Worm (Caenorhabditis elegans) whole organism, L1 larva: Measurements from ENCODE around the gene pdhk-2.
A peak's percentile ranks its signal among the peaks of the same experiment; 100 is the strongest.

Experiments used
- C04F5.9 ChIP-seq: sonication (generic microtip); optimal IDR thresholded peaks from 2 replicates; lab custom pipeline; 2016; ENCODE audit warnings: missing genetic modification characterization, missing compliant biosample characterization
- F16B12.6 ChIP-seq: fragments of 150-350 bp; optimal IDR thresholded peaks from 2 replicates; lab custom pipeline; 2014; ENCODE audit warnings: missing biosample characterization, missing genetic modification characterization
- Y116A8C.19 ChIP-seq: sonication (generic microtip); optimal IDR thresholded peaks from 2 replicates; lab custom pipeline; 2016; ENCODE audit warnings: missing compliant biosample characterization, missing genetic modification characterization, borderline replicate concordance
- aly-2 ChIP-seq: fragments of 150-350 bp; optimal IDR thresholded peaks from 2 replicates; lab custom pipeline; 2014; ENCODE audit warnings: missing biosample characterization, missing genetic modification characterization
- ama-1 ChIP-seq: fragments of 150-350 bp; optimal IDR thresholded peaks from 2 replicates; lab custom pipeline; 2014
- blmp-1 ChIP-seq: fragments of 150-350 bp; optimal IDR thresholded peaks from 2 replicates; lab custom pipeline; 2014; ENCODE audit warnings: missing biosample characterization, missing genetic modification characterization
- ceh-8 ChIP-seq: fragments of 200-800 bp; sonication (Bioruptor generic); optimal IDR thresholded peaks from 2 replicates; lab custom pipeline; 2018; ENCODE audit warnings: mild to moderate bottlenecking, missing genetic modification characterization, moderate library complexity, missing compliant biosample characterization
- ceh-82 ChIP-seq, 3 experiments: fragments of 150-350 bp in 1 of 3; sonication (generic microtip) in 2 of 3; optimal IDR thresholded peaks; 2 replicates each; lab custom pipeline; 2014 to 2017; ENCODE audit warnings: missing biosample characterization in 3 of 3, missing genetic modification characterization in 3 of 3
- ceh-88 ChIP-seq: fragments of 200-800 bp; sonication (Bioruptor generic); IDR thresholded peaks from 2 replicates; pipeline ENCODE4 v1.3.6; 2022; ENCODE audit warnings: missing genetic modification characterization, missing compliant biosample characterization
- ces-1 ChIP-seq: fragments of 150-350 bp; optimal IDR thresholded peaks from 2 replicates; lab custom pipeline; 2014; ENCODE audit warnings: missing biosample characterization, missing genetic modification reagents, missing genetic modification characterization
- dpl-1 ChIP-seq, 3 experiments: fragments of 150-350 bp in 2 of 3; sonication (generic microtip) in 1 of 3; optimal IDR thresholded peaks; 2 replicates each; lab custom pipeline; 2014 to 2017; ENCODE audit warnings: missing biosample characterization in 3 of 3, missing genetic modification characterization in 3 of 3, missing genetic modification reagents in 3 of 3
- egl-13 ChIP-seq: sonication (generic microtip); optimal IDR thresholded peaks from 2 replicates; lab custom pipeline; 2016; ENCODE audit warnings: missing genotype, missing genetic modification reagents, missing genetic modification characterization, missing compliant biosample characterization
- egl-27 ChIP-seq, 2 experiments: fragments of 150-350 bp in 1 of 2; sonication (generic microtip); optimal IDR thresholded peaks; 3 replicates each; lab custom pipeline; 2017 to 2018; ENCODE audit warnings: missing biosample characterization in 2 of 2, missing genetic modification characterization in 2 of 2, missing genetic modification reagents in 2 of 2
- elt-2 ChIP-seq: sonication (generic microtip); optimal IDR thresholded peaks from 2 replicates; lab custom pipeline; 2016; ENCODE audit warnings: missing genetic modification characterization, mild to moderate bottlenecking, inconsistent platforms, missing compliant biosample characterization, missing genetic modification reagents
- fkh-4 ChIP-seq: sonication (generic microtip); optimal IDR thresholded peaks from 2 replicates; lab custom pipeline; 2016; ENCODE audit warnings: missing compliant biosample characterization, missing genetic modification characterization, borderline replicate concordance
- fos-1 ChIP-seq: fragments of 150-350 bp; optimal IDR thresholded peaks from 2 replicates; lab custom pipeline; 2014; ENCODE audit warnings: missing biosample characterization, missing genetic modification characterization
- grh-1 ChIP-seq: fragments of 200-800 bp; sonication (Bioruptor generic); IDR thresholded peaks from 2 replicates; pipeline ENCODE4 v1.3.6; 2022; ENCODE audit warnings: missing genetic modification reagents, missing genetic modification characterization, missing compliant biosample characterization
- hpl-2 ChIP-seq: fragments of 150-350 bp; optimal IDR thresholded peaks from 2 replicates; lab custom pipeline; 2014; ENCODE audit warnings: missing biosample characterization, missing genetic modification reagents, missing genetic modification characterization
- irx-1 ChIP-seq: sonication (generic microtip); optimal IDR thresholded peaks from 2 replicates; lab custom pipeline; 2016; ENCODE audit warnings: missing genetic modification characterization, missing compliant biosample characterization
- isw-1 ChIP-seq: fragments of 200-800 bp; sonication (Bioruptor generic); IDR thresholded peaks from 2 replicates; pipeline ENCODE4 v1.3.6; 2022; ENCODE audit warnings: missing genetic modification characterization, missing compliant biosample characterization
- jun-1 ChIP-seq: fragments of 150-350 bp; optimal IDR thresholded peaks from 2 replicates; lab custom pipeline; 2014; ENCODE audit warnings: missing biosample characterization, missing genetic modification reagents, missing genetic modification characterization
- lin-13 ChIP-seq: fragments of 150-350 bp; optimal IDR thresholded peaks from 2 replicates; lab custom pipeline; 2014; ENCODE audit warnings: missing biosample characterization, missing genetic modification reagents, missing genetic modification characterization
- lin-14 ChIP-seq: fragments of 200-800 bp; sonication (Bioruptor generic); optimal IDR thresholded peaks from 2 replicates; lab custom pipeline; 2018; ENCODE audit warnings: mild to moderate bottlenecking, missing genetic modification characterization, moderate library complexity, missing compliant biosample characterization
- lin-15B ChIP-seq: fragments of 150-350 bp; sonication (generic microtip); optimal IDR thresholded peaks from 3 replicates; lab custom pipeline; 2014; ENCODE audit warnings: missing biosample characterization, missing genetic modification characterization
- lin-35 ChIP-seq, 2 experiments: fragments of 150-350 bp; optimal IDR thresholded peaks; 2 replicates each; lab custom pipeline; 2014; ENCODE audit warnings: missing biosample characterization in 2 of 2, missing genetic modification characterization in 2 of 2, missing genetic modification reagents in 2 of 2
- lir-3 ChIP-seq: sonication (generic microtip); optimal IDR thresholded peaks from 2 replicates; lab custom pipeline; 2016; ENCODE audit warnings: mild to moderate bottlenecking, missing genetic modification characterization, moderate library complexity, missing compliant biosample characterization; ENCODE audit not compliant: poor library complexity
- lsy-2 ChIP-seq, 2 experiments: fragments of 150-350 bp; optimal IDR thresholded peaks; 2 replicates each; lab custom pipeline; 2014; ENCODE audit warnings: missing biosample characterization in 2 of 2, missing genetic modification characterization in 2 of 2
- mab-9 ChIP-seq: fragments of 200-800 bp; sonication (Bioruptor generic); IDR thresholded peaks from 2 replicates; pipeline ENCODE4 v1.3.6; 2022; ENCODE audit warnings: missing genetic modification reagents, missing genetic modification characterization, missing compliant biosample characterization
- mdl-1 ChIP-seq, 2 experiments: fragments of 150-350 bp; optimal IDR thresholded peaks; 2 replicates each; lab custom pipeline; 2014 to 2017; ENCODE audit warnings: missing biosample characterization in 2 of 2, missing genetic modification characterization in 2 of 2, inconsistent platforms in 1 of 2
- mef-2 ChIP-seq: fragments of 150-350 bp; optimal IDR thresholded peaks from 2 replicates; lab custom pipeline; 2014; ENCODE audit warnings: missing biosample characterization, missing genetic modification characterization
- nhr-20 ChIP-seq: sonication (generic microtip); optimal IDR thresholded peaks from 2 replicates; lab custom pipeline; 2016; ENCODE audit warnings: mild to moderate bottlenecking, missing genetic modification characterization, missing compliant biosample characterization
- nhr-28 ChIP-seq: fragments of 150-350 bp; optimal IDR thresholded peaks from 2 replicates; lab custom pipeline; 2014; ENCODE audit warnings: missing biosample characterization, missing genetic modification characterization
- nhr-71 ChIP-seq: sonication (generic microtip); optimal IDR thresholded peaks from 2 replicates; lab custom pipeline; 2016; ENCODE audit warnings: mild to moderate bottlenecking, missing genetic modification characterization, moderate library complexity, missing compliant biosample characterization
- nhr-77 ChIP-seq: fragments of 150-350 bp; optimal IDR thresholded peaks from 2 replicates; lab custom pipeline; 2014; ENCODE audit warnings: missing biosample characterization, missing genetic modification characterization
- nhr-90 ChIP-seq: sonication (generic microtip); optimal IDR thresholded peaks from 2 replicates; lab custom pipeline; 2016; ENCODE audit warnings: mild to moderate bottlenecking, missing genetic modification characterization, missing compliant biosample characterization; ENCODE audit not compliant: poor library complexity
- pag-3 ChIP-seq: sonication (generic microtip); optimal IDR thresholded peaks from 2 replicates; lab custom pipeline; 2017; ENCODE audit warnings: missing genetic modification characterization, mild to moderate bottlenecking, missing compliant biosample characterization, antibody characterized with exemption, borderline replicate concordance; ENCODE audit not compliant: insufficient read depth
- rnt-1 ChIP-seq: sonication (generic microtip); optimal IDR thresholded peaks from 2 replicates; lab custom pipeline; 2016; ENCODE audit warnings: mild to moderate bottlenecking, missing genetic modification characterization, moderate library complexity, missing compliant biosample characterization
- skn-1 ChIP-seq: fragments of 150-350 bp; optimal IDR thresholded peaks from 2 replicates; lab custom pipeline; 2014; ENCODE audit warnings: missing biosample characterization, missing genetic modification characterization
- snpc-4 ChIP-seq: fragments of 150-350 bp; optimal IDR thresholded peaks from 2 replicates; lab custom pipeline; 2014; ENCODE audit warnings: missing biosample characterization, missing genetic modification characterization
- snu-23 ChIP-seq: sonication (generic microtip); optimal IDR thresholded peaks from 2 replicates; lab custom pipeline; 2016; ENCODE audit warnings: missing genetic modification characterization, missing compliant biosample characterization
- sup-37 ChIP-seq: fragments of 200-800 bp; sonication (Bioruptor generic); optimal IDR thresholded peaks from 2 replicates; lab custom pipeline; 2018; ENCODE audit warnings: mild to moderate bottlenecking, missing genetic modification characterization, missing compliant biosample characterization
- swsn-7 ChIP-seq: sonication (generic microtip); optimal IDR thresholded peaks from 2 replicates; lab custom pipeline; 2016; ENCODE audit warnings: missing genetic modification characterization, missing compliant biosample characterization
- tbx-2 ChIP-seq: sonication (generic microtip); optimal IDR thresholded peaks from 2 replicates; lab custom pipeline; 2016; ENCODE audit warnings: missing genetic modification characterization, missing compliant biosample characterization
- tlp-1 ChIP-seq: fragments of 150-350 bp; optimal IDR thresholded peaks from 2 replicates; lab custom pipeline; 2014; ENCODE audit warnings: missing biosample characterization, missing genetic modification characterization
- unc-130 ChIP-seq: fragments of 150-350 bp; optimal IDR thresholded peaks from 2 replicates; lab custom pipeline; 2017; ENCODE audit warnings: missing biosample characterization, missing genetic modification characterization, inconsistent platforms
- unc-62 ChIP-seq: fragments of 150-350 bp; optimal IDR thresholded peaks from 2 replicates; lab custom pipeline; 2014; ENCODE audit warnings: missing biosample characterization, missing genetic modification reagents, missing genetic modification characterization
- unc-86 ChIP-seq: sonication (generic microtip); optimal IDR thresholded peaks from 2 replicates; lab custom pipeline; 2016; ENCODE audit warnings: missing genetic modification characterization, missing compliant biosample characterization
- vab-15 ChIP-seq: sonication (generic microtip); optimal IDR thresholded peaks from 2 replicates; lab custom pipeline; 2017; ENCODE audit warnings: missing genotype, mild to moderate bottlenecking, missing genetic modification characterization, missing compliant biosample characterization
- zag-1 ChIP-seq: fragments of 150-350 bp; optimal IDR thresholded peaks from 2 replicates; lab custom pipeline; 2014; ENCODE audit warnings: missing biosample characterization, missing genetic modification characterization
- zip-4 ChIP-seq: fragments of 200-800 bp; sonication (Bioruptor generic); optimal IDR thresholded peaks from 2 replicates; lab custom pipeline; 2018; ENCODE audit warnings: mild to moderate bottlenecking, missing genetic modification characterization, moderate library complexity, missing compliant biosample characterization
- ztf-11 ChIP-seq, 2 experiments: sonication (generic microtip); optimal IDR thresholded peaks; 2 replicates each; lab custom pipeline; 2016 to 2017; ENCODE audit warnings: missing genetic modification characterization in 2 of 2, missing biosample characterization in 1 of 2, missing compliant biosample characterization in 1 of 2

pdhk-2 gene

ce11 chrIII:8741276-8741860 is at the start of gene pdhk-2:
pdhk-2 (minus strand) TSS chrIII:8741412.
- no peak for TF ChIP-seq unc-62 (GFP tag; lab: Kevin White, UChicago)
- peak; percentile 96 for TF ChIP-seq nhr-20
- peak; percentile 32 for TF ChIP-seq hpl-2 (GFP tag; lab: Kevin White, UChicago)
- no peak for TF ChIP-seq nhr-28 (tag; lab: Kevin White, UChicago)
- peak; percentile 66 for TF ChIP-seq F16B12.6
- TF ChIP-seq unc-130 (tag; lab: Kevin White, UChicago): peak; percentile 80
- TF ChIP-seq nhr-71 (tag; lab: Kevin White, UChicago): peak; percentile 98
- TF ChIP-seq blmp-1 (tag; lab: Kevin White, UChicago): peak; percentile 80
- peak; percentile 92 for TF ChIP-seq isw-1 (GFP tag; lab: Robert Waterston, UW)
- peak; percentile 75 for TF ChIP-seq vab-15 (tag; lab: Kevin White, UChicago)
- TF ChIP-seq Y116A8C.19: no peak
- peak; percentile 94 for TF ChIP-seq unc-86 (tag; lab: Kevin White, UChicago)
- peak; percentile 72 for TF ChIP-seq fkh-4 (tag; lab: Kevin White, UChicago)
- peak; percentile 95 for TF ChIP-seq lsy-2 (tag; optimal IDR thresholded peaks at IDR 0.05; lab: Kevin White, UChicago)
- TF ChIP-seq lir-3 (tag; lab: Kevin White, UChicago): peak; percentile 82
- peak; percentile 95 for TF ChIP-seq lin-14 (GFP tag; lab: Kevin White, UChicago)
- peak; percentile 82 for TF ChIP-seq zag-1 (tag; lab: Kevin White, UChicago)
- peak; percentile 78 for TF ChIP-seq ceh-88 (GFP tag; lab: Robert Waterston, UW)
- TF ChIP-seq C04F5.9 (tag; lab: Kevin White, UChicago): peak; percentile 94
- peak; percentile 92 for TF ChIP-seq lin-13 (GFP tag; lab: Kevin White, UChicago)
- peak; percentile 85 for TF ChIP-seq elt-2 (tag; lab: Kevin White, UChicago)
- TF ChIP-seq snu-23 (GFP tag; lab: Kevin White, UChicago): peak; percentile 96
- TF ChIP-seq sup-37 (GFP tag; lab: Kevin White, UChicago): peak; percentile 91
- TF ChIP-seq nhr-90 (tag; lab: Kevin White, UChicago): peak; percentile 97
- peak; percentile 87 for TF ChIP-seq jun-1 (tag; lab: Kevin White, UChicago)
- peak; percentile 99 to 100 (median 99) for TF ChIP-seq dpl-1 (GFP tag; optimal IDR thresholded peaks at IDR 0.05; lab: Kevin White, UChicago)
- peak in 1 of 2 experiments; percentile 84 for TF ChIP-seq ztf-11 (tag; optimal IDR thresholded peaks at IDR 0.05; lab: Kevin White, UChicago)
- TF ChIP-seq rnt-1 (tag; lab: Kevin White, UChicago): peak; percentile 97
- peak; percentile 86 for TF ChIP-seq fos-1 (tag; lab: Kevin White, UChicago)
- peak in 1 of 2 experiments; percentile 85 for TF ChIP-seq mdl-1 (tag; optimal IDR thresholded peaks at IDR 0.05; lab: Kevin White, UChicago)
- peak; percentile 98 for TF ChIP-seq grh-1
- TF ChIP-seq ceh-82 (tag; optimal IDR thresholded peaks at IDR 0.05; lab: Kevin White, UChicago): peak; percentile 93 to 97 (median 94)
- TF ChIP-seq pag-3: no peak
- TF ChIP-seq nhr-77 (tag; lab: Kevin White, UChicago): peak; percentile 85
- no peak for TF ChIP-seq tlp-1 (tag; lab: Kevin White, UChicago)
- peak; percentile 78 for TF ChIP-seq aly-2 (tag; lab: Kevin White, UChicago)
- peak; percentile 90 for TF ChIP-seq lin-15B (tag; lab: Kevin White, UChicago)
- peak; percentile 71 for TF ChIP-seq skn-1 (tag; lab: Kevin White, UChicago)
- peak; percentile 97 for TF ChIP-seq tbx-2 (tag; lab: Kevin White, UChicago)
- TF ChIP-seq ceh-8 (GFP tag; lab: Kevin White, UChicago): peak; percentile 89
- peak; percentile 92 for TF ChIP-seq irx-1
- peak; percentile 89 for TF ChIP-seq zip-4 (GFP tag; lab: Kevin White, UChicago)
- peak; percentile 68 for TF ChIP-seq mab-9
- TF ChIP-seq egl-13 (tag; lab: Kevin White, UChicago): peak; percentile 93
- TF ChIP-seq lin-35 (GFP tag; optimal IDR thresholded peaks at IDR 0.05; lab: Kevin White, UChicago): peak; percentile 99 to 100
- TF ChIP-seq egl-27 (tag; optimal IDR thresholded peaks at IDR 0.05; lab: Kevin White, UChicago): no peak
- TF ChIP-seq ama-1: peak; percentile 74
- TF ChIP-seq ces-1: no peak
- TF ChIP-seq snpc-4 (tag; lab: Kevin White, UChicago): peak; percentile 84
- peak; percentile 96 for TF ChIP-seq swsn-7 (tag; lab: Kevin White, UChicago)
- TF ChIP-seq mef-2 (tag; lab: Kevin White, UChicago): peak; percentile 69
